Fruit fly (Drosophila melanogaster) ovary, adult (tissue): ENCODE measurements around the gene GstD8.

Source experiments
- CG17801 ChIP-seq: fragments of 200-800 bp; optimal IDR thresholded peaks from 2 replicates; lab custom pipeline; 2019; ENCODE audit warnings: missing biosample characterization, mild to moderate bottlenecking, missing genetic modification characterization, moderate library complexity; ENCODE audit not compliant: partially characterized antibody

GstD8 gene

dm6 chr3R:12369135-12369792 is 10.5 kb upstream of the GstD8 start, which contains the start of gene GstD1:
GstD1 (minus strand) TSS chr3R:12369268.
- peak; percentile 74 for TF ChIP-seq CG17801

dm6 chr3R:12369793-12370642 is 9.8 kb upstream of the GstD8 start:
- no peak for TF ChIP-seq CG17801

dm6 chr3R:12370643-12370995 is 9.2 kb upstream of the GstD8 start:
- TF ChIP-seq CG17801 = no peak

dm6 chr3R:12371671-12372070 is 8.1 kb upstream of the GstD8 start, which contains the start of gene GstD2:
GstD2 (plus strand) TSS chr3R:12371971.
- peak; percentile 10 for TF ChIP-seq CG17801

- TF ChIP-seq CG17801 = no peak
These were observed 7.0 kb upstream of the GstD8 start, which contains the start of gene GstD3 for dm6 chr3R:12372800-12373199. GstD3 (plus strand) TSS chr3R:12373068.

dm6 chr3R:12373800-12374199 is 6.0 kb upstream of the GstD8 start, which contains the start of gene GstD4:
GstD4 (plus strand) TSS chr3R:12374100.
- TF ChIP-seq CG17801 = no peak

- no peak for TF ChIP-seq CG17801
These were observed 4.5 kb upstream of the GstD8 start, which contains the start of gene GstD5 for dm6 chr3R:12375258-12375783. GstD5 (plus strand) TSS chr3R:12375733.

- TF ChIP-seq CG17801 = no peak
These were observed 3.0 kb upstream of the GstD8 start, which contains the start of gene GstD6 for dm6 chr3R:12376828-12377227. GstD6 (plus strand) TSS chr3R:12377128.

dm6 chr3R:12378200-12378599 is 1.6 kb upstream of the GstD8 start, which contains the start of gene GstD7:
GstD7 (plus strand) TSS chr3R:12378500.
- no peak for TF ChIP-seq CG17801

- TF ChIP-seq CG17801 = no peak
These were observed 559 bp upstream of the GstD8 start for dm6 chr3R:12379249-12379648.

dm6 chr3R:12381130-12381700 is 1.4 kb downstream of the GstD8 start:
- TF ChIP-seq CG17801 = no peak

- TF ChIP-seq CG17801 = no peak
These were observed 2.8 kb downstream of the GstD8 start, which contains the start of gene CG10035 for dm6 chr3R:12382563-12382962. CG10035 (minus strand) TSS chr3R:12382691.

dm6 chr3R:12383036-12383435 is 3.2 kb downstream of the GstD8 start, which contains the start of gene GstD11:
GstD11 (plus strand) TSS chr3R:12383336.
- no peak for TF ChIP-seq CG17801

dm6 chr3R:12383784-12384183 is 4.0 kb downstream of the GstD8 start:
- no peak for TF ChIP-seq CG17801

dm6 chr3R:12384274-12384673 is 4.5 kb downstream of the GstD8 start:
- no peak for TF ChIP-seq CG17801

- no peak for TF ChIP-seq CG17801
These were observed 6.1 kb downstream of the GstD8 start, which contains the start of gene Sol1 for dm6 chr3R:12385949-12386348. Sol1 (plus strand) TSS chr3R:12386249.

- TF ChIP-seq CG17801 = no peak
These were observed 7.2 kb downstream of the GstD8 start, which contains the start of gene CG33098 for dm6 chr3R:12386965-12387364. CG33098 (plus strand) TSS chr3R:12387188.
